Worm (Caenorhabditis elegans): Measurements from ENCODE around the gene suex-2.

suex-2 gene

ce11 chrIV:8973249-8973958 is 5.3 kb downstream of the suex-2 start, which contains the start of gene C53B4.3:
C53B4.3 (minus strand) TSS chrIV:8973712.
- TF ChIP-seq lin-54 (GFP tag; optimal IDR thresholded peaks at IDR 0.05), result peak; percentile 43
- TF ChIP-seq mcd-1 (GFP tag; IDR thresholded peaks at IDR 0.05), result peak; percentile 64
- 0 out of 2 replicates have a peak, but pooled peaks have one; percentile 37 for TF ChIP-seq ztf-28 (GFP tag; IDR thresholded peaks at IDR 0.05)
- peak; percentile 30 for TF ChIP-seq F23B12.7 (tag; optimal IDR thresholded peaks at IDR 0.05; ENCODE audit: insufficient read depth)
- TF ChIP-seq let-526 (GFP tag; IDR thresholded peaks at IDR 0.05), result no peak
- TF ChIP-seq D2030.7 (GFP tag; IDR thresholded peaks at IDR 0.05), result peak; percentile 61
- TF ChIP-seq ZK185.1 (tag; optimal IDR thresholded peaks at IDR 0.05; ENCODE audit: poor library complexity, severe bottlenecking), result peak; percentile 87
- TF ChIP-seq lsl-1 (GFP tag; optimal IDR thresholded peaks at IDR 0.05), result peak; percentile 38
- peak; percentile 47 for TF ChIP-seq atf-7 (tag; optimal IDR thresholded peaks at IDR 0.05)
- peak; percentile 36 for TF ChIP-seq akir-1 (GFP tag; optimal IDR thresholded peaks at IDR 0.05)
- peak; percentile 75 for TF ChIP-seq nhr-80 (tag; optimal IDR thresholded peaks at IDR 0.05)
- TF ChIP-seq K12H6.12 (tag; optimal IDR thresholded peaks at IDR 0.05), result peak; percentile 40
- TF ChIP-seq rec-8 (tag; optimal IDR thresholded peaks at IDR 0.05), result peak in 1 of 2 experiments; percentile 57
- no peak for TF ChIP-seq hmg-1.2 (GFP tag; IDR thresholded peaks at IDR 0.05)
- peak in 1 of 2 experiments; percentile 55 for TF ChIP-seq let-607 (tag; optimal IDR thresholded peaks at IDR 0.05)
- TF ChIP-seq ztf-26 (tag; optimal IDR thresholded peaks at IDR 0.05), result peak; percentile 16
- peak; percentile 31 for TF ChIP-seq snpc-1.3 (tag; optimal IDR thresholded peaks at IDR 0.05; ENCODE audit: insufficient read depth)
- TF ChIP-seq zim-3 (tag; optimal IDR thresholded peaks at IDR 0.05), result peak; percentile 22
- no peak for TF ChIP-seq F55B11.4 (tag; optimal IDR thresholded peaks at IDR 0.05; ENCODE audit: borderline replicate concordance, insufficient read depth)
- no peak for TF ChIP-seq ztf-25 (GFP tag; IDR thresholded peaks at IDR 0.05)
- no peak for TF ChIP-seq hmg-20 (GFP tag; IDR thresholded peaks at IDR 0.05)
- TF ChIP-seq B0035.1 (tag; optimal IDR thresholded peaks at IDR 0.05), result peak; percentile 13
- TF ChIP-seq rcor-1 (GFP tag; IDR thresholded peaks at IDR 0.05), result 0 out of 2 replicates have a peak, but pooled peaks have one; percentile 13
- TF ChIP-seq dox-1 (GFP tag; IDR thresholded peaks at IDR 0.05), result peak; percentile 55; the same call in 1 of the 2 replicates
- 0 out of 2 replicates have a peak, but pooled peaks have one; percentile 44 for TF ChIP-seq Y53G8AR.9 (GFP tag; conservative IDR thresholded peaks at IDR 0.05)
- TF ChIP-seq B0336.3 (GFP tag; IDR thresholded peaks at IDR 0.05), result no peak
- TF ChIP-seq bed-2 (GFP tag; IDR thresholded peaks at IDR 0.05), result peak; percentile 90
- TF ChIP-seq lin-35 (GFP tag; optimal IDR thresholded peaks at IDR 0.05), result peak in 1 of 3 experiments; percentile 47
- peak; percentile 49 for TF ChIP-seq unc-130 (GFP tag; optimal IDR thresholded peaks at IDR 0.05)
- TF ChIP-seq madf-6 (GFP tag; IDR thresholded peaks at IDR 0.05), result peak; percentile 67; the same call in 1 of the 2 replicates
- TF ChIP-seq K11D2.4 (GFP tag; IDR thresholded peaks at IDR 0.05), result peak; percentile 69
- TF ChIP-seq tbp1 (GFP tag; optimal IDR thresholded peaks at IDR 0.05), result peak; percentile 30
- TF ChIP-seq hrde-1 (tag; optimal IDR thresholded peaks at IDR 0.05; ENCODE audit: borderline replicate concordance), result peak; percentile 37
- peak; percentile 72 for TF ChIP-seq lin-40 (tag; optimal IDR thresholded peaks at IDR 0.05)
- no peak for TF ChIP-seq F52B5.7 (tag; optimal IDR thresholded peaks at IDR 0.05)
- TF ChIP-seq cebp-1 (GFP tag; IDR thresholded peaks at IDR 0.05), result no peak
- peak; percentile 47 for TF ChIP-seq cebp-1 (tag; optimal IDR thresholded peaks at IDR 0.05)
- TF ChIP-seq snpc-4 (GFP tag; optimal IDR thresholded peaks at IDR 0.05), result peak; percentile 38
- TF ChIP-seq snpc-4 (tag; optimal IDR thresholded peaks at IDR 0.05), result peak in 3 of 4 experiments; percentile 25 to 51 (median 36)
- TF ChIP-seq madf-10 (tag; optimal IDR thresholded peaks at IDR 0.05), result peak; percentile 19
- TF ChIP-seq fkh-3 (tag; optimal IDR thresholded peaks at IDR 0.05), result no peak
- 0 out of 2 replicates have a peak, but pooled peaks have one; percentile 39 for TF ChIP-seq aptf-2 (GFP tag; conservative IDR thresholded peaks at IDR 0.05)
- peak; percentile 8 for TF ChIP-seq xnd-1 (tag; optimal IDR thresholded peaks at IDR 0.05)
- TF ChIP-seq tlf-1 (GFP tag; optimal IDR thresholded peaks at IDR 0.05), result no peak
- peak; percentile 46; the same call in 1 of the 2 replicates for TF ChIP-seq ceh-40 (GFP tag; IDR thresholded peaks at IDR 0.05)
